Worm (Caenorhabditis elegans) whole organism, early embryonic: ENCODE measurements around the gene sra-6.
A peak's percentile ranks its signal among the peaks of the same experiment; 100 is the strongest.

Experiments
- B0310.2 ChIP-seq: sonication (generic microtip); optimal IDR thresholded peaks from 2 replicates; lab custom pipeline; 2016; ENCODE audit warnings: mild to moderate bottlenecking, missing genetic modification characterization, missing compliant biosample characterization
- F13C5.2 ChIP-seq: sonication (generic microtip); optimal IDR thresholded peaks from 2 replicates; lab custom pipeline; 2017; ENCODE audit warnings: mild to moderate bottlenecking, missing genetic modification characterization, inconsistent platforms, missing compliant biosample characterization
- aly-1 ChIP-seq: sonication (generic microtip); optimal IDR thresholded peaks from 2 replicates; lab custom pipeline; 2016; ENCODE audit warnings: missing genetic modification characterization, missing compliant biosample characterization
- ama-1 ChIP-seq: fragments of 150-350 bp; optimal IDR thresholded peaks from 2 replicates; lab custom pipeline; 2014
- ceh-13 ChIP-seq: fragments of 200-800 bp; sonication (Bioruptor generic); optimal IDR thresholded peaks from 2 replicates; lab custom pipeline; 2018; ENCODE audit warnings: mild to moderate bottlenecking, missing genetic modification characterization, missing compliant biosample characterization
- ceh-36 ChIP-seq: sonication (generic microtip); optimal IDR thresholded peaks from 2 replicates; lab custom pipeline; 2016; ENCODE audit warnings: missing genetic modification characterization, inconsistent platforms, missing compliant biosample characterization
- ets-7 ChIP-seq: sonication (generic microtip); optimal IDR thresholded peaks from 2 replicates; lab custom pipeline; 2016; ENCODE audit warnings: missing genotype, missing genetic modification characterization, missing compliant biosample characterization
- flt-1 ChIP-seq: fragments of 200-800 bp; sonication (Bioruptor generic); IDR thresholded peaks from 2 replicates; pipeline ENCODE4 v1.3.6; 2022; ENCODE audit warnings: missing genetic modification characterization, missing compliant biosample characterization
- hmbx-1 ChIP-seq: sonication (generic microtip); optimal IDR thresholded peaks from 2 replicates; lab custom pipeline; 2016; ENCODE audit warnings: mild to moderate bottlenecking, missing genetic modification characterization, missing compliant biosample characterization
- hmg-4 ChIP-seq: fragments of 200-800 bp; sonication (Bioruptor generic); optimal IDR thresholded peaks from 2 replicates; lab custom pipeline; 2018; ENCODE audit warnings: mild to moderate bottlenecking, missing genetic modification characterization, missing compliant biosample characterization
- hnd-1 ChIP-seq: sonication (generic microtip); optimal IDR thresholded peaks from 2 replicates; lab custom pipeline; 2016; ENCODE audit warnings: missing genetic modification characterization, missing compliant biosample characterization
- pes-1 ChIP-seq: fragments of 200-800 bp; sonication (Bioruptor generic); IDR thresholded peaks from 2 replicates; pipeline ENCODE4 v1.3.6; 2022; ENCODE audit warnings: missing genetic modification reagents, missing genetic modification characterization, missing compliant biosample characterization
- scrt-1 ChIP-seq: fragments of 200-800 bp; sonication (Bioruptor generic); IDR thresholded peaks from 2 replicates; pipeline ENCODE4 v1.3.6; 2022; ENCODE audit warnings: missing genetic modification characterization, missing compliant biosample characterization
- sea-1 ChIP-seq: fragments of 200-800 bp; sonication (Bioruptor generic); conservative IDR thresholded peaks from 2 replicates; pipeline ENCODE4 v1.3.6; 2022; ENCODE audit warnings: missing genetic modification characterization, missing compliant biosample characterization
- tbx-11 ChIP-seq: fragments of 200-800 bp; sonication (Bioruptor generic); IDR thresholded peaks from 2 replicates; pipeline ENCODE4 v1.3.6; 2022; ENCODE audit warnings: missing genetic modification characterization, missing compliant biosample characterization
- tbx-37 ChIP-seq: fragments of 200-800 bp; sonication (Bioruptor generic); conservative IDR thresholded peaks from 2 replicates; pipeline ENCODE4 v1.3.6; 2022; ENCODE audit warnings: missing genetic modification reagents, missing genetic modification characterization, missing compliant biosample characterization
- tra-4 ChIP-seq: sonication (generic microtip); optimal IDR thresholded peaks from 2 replicates; lab custom pipeline; 2017; ENCODE audit warnings: missing genetic modification characterization, missing compliant biosample characterization

The sra-6 gene

ce11 chrII:9566045-9566444 is 15.4 kb upstream of the sra-6 start:
- peak; percentile 70 for TF ChIP-seq hmbx-1 (tag; lab: Kevin White, UChicago)
- peak; percentile 95 for TF ChIP-seq aly-1 (tag; lab: Kevin White, UChicago)
- peak; percentile 91 for TF ChIP-seq B0310.2
- peak; percentile 90 for TF ChIP-seq ceh-13 (GFP tag; lab: Kevin White, UChicago)
- TF ChIP-seq ama-1 (lab: Kevin White, UChicago): no peak
- peak; percentile 94 for TF ChIP-seq ceh-36
- peak; percentile 92 for TF ChIP-seq sea-1 (GFP tag; lab: Robert Waterston, UW)
- peak; percentile 92 for TF ChIP-seq tbx-37 (GFP tag; lab: Robert Waterston, UW)
- TF ChIP-seq hmg-4 (GFP tag; lab: Kevin White, UChicago): peak; percentile 86
- peak; percentile 95 for TF ChIP-seq F13C5.2 (tag; lab: Kevin White, UChicago)
- TF ChIP-seq tra-4 (tag; lab: Kevin White, UChicago): peak; percentile 55
- peak; percentile 95 for TF ChIP-seq flt-1 (GFP tag; lab: Robert Waterston, UW)
- peak; percentile 84 for TF ChIP-seq ets-7 (tag; lab: Kevin White, UChicago)
- peak; percentile 95 for TF ChIP-seq tbx-11 (GFP tag; lab: Robert Waterston, UW)
- peak; percentile 93 for TF ChIP-seq scrt-1 (GFP tag; lab: Robert Waterston, UW)
- TF ChIP-seq pes-1 (GFP tag; lab: Robert Waterston, UW): peak; percentile 95
- TF ChIP-seq hnd-1: peak; percentile 79

- no peak for TF ChIP-seq tbx-37 (GFP tag; lab: Robert Waterston, UW)
- no peak for TF ChIP-seq ceh-13 (GFP tag; lab: Kevin White, UChicago)
- TF ChIP-seq flt-1 (GFP tag; lab: Robert Waterston, UW): no peak
- TF ChIP-seq aly-1 (tag; lab: Kevin White, UChicago): no peak
- no peak for TF ChIP-seq hnd-1
- TF ChIP-seq hmbx-1 (tag; lab: Kevin White, UChicago): no peak
- TF ChIP-seq ama-1 (lab: Kevin White, UChicago): no peak
- no peak for TF ChIP-seq hmg-4 (GFP tag; lab: Kevin White, UChicago)
These were observed 10.3 kb upstream of the sra-6 start for ce11 chrII:9560895-9561294.

- TF ChIP-seq sea-1 (GFP tag; lab: Robert Waterston, UW): no peak
- no peak for TF ChIP-seq ets-7 (tag; lab: Kevin White, UChicago)
- no peak for TF ChIP-seq scrt-1 (GFP tag; lab: Robert Waterston, UW)
- no peak for TF ChIP-seq hmg-4 (GFP tag; lab: Kevin White, UChicago)
- no peak for TF ChIP-seq hmbx-1 (tag; lab: Kevin White, UChicago)
- no peak for TF ChIP-seq B0310.2
- TF ChIP-seq aly-1 (tag; lab: Kevin White, UChicago): no peak
- TF ChIP-seq pes-1 (GFP tag; lab: Robert Waterston, UW): no peak
- no peak for TF ChIP-seq tbx-11 (GFP tag; lab: Robert Waterston, UW)
- no peak for TF ChIP-seq flt-1 (GFP tag; lab: Robert Waterston, UW)
- no peak for TF ChIP-seq tra-4 (tag; lab: Kevin White, UChicago)
- no peak for TF ChIP-seq F13C5.2 (tag; lab: Kevin White, UChicago)
- no peak for TF ChIP-seq tbx-37 (GFP tag; lab: Robert Waterston, UW)
- no peak for TF ChIP-seq ama-1 (lab: Kevin White, UChicago)
- no peak for TF ChIP-seq ceh-13 (GFP tag; lab: Kevin White, UChicago)
- no peak for TF ChIP-seq hnd-1
- no peak for TF ChIP-seq ceh-36
These were observed 9.3 kb upstream of the sra-6 start, which contains the start of gene F35H8.4 for ce11 chrII:9559929-9560328. TSS of gene F35H8.4 (minus strand) at chrII:9560029.

- TF ChIP-seq F13C5.2 (tag; lab: Kevin White, UChicago): no peak
- TF ChIP-seq flt-1 (GFP tag; lab: Robert Waterston, UW): no peak
- no peak for TF ChIP-seq ama-1 (lab: Kevin White, UChicago)
- TF ChIP-seq tra-4 (tag; lab: Kevin White, UChicago): no peak
- TF ChIP-seq pes-1 (GFP tag; lab: Robert Waterston, UW): no peak
- TF ChIP-seq aly-1 (tag; lab: Kevin White, UChicago): no peak
- TF ChIP-seq tbx-11 (GFP tag; lab: Robert Waterston, UW): no peak
- TF ChIP-seq B0310.2: no peak
These were observed 8.3 kb upstream of the sra-6 start for ce11 chrII:9558906-9559305.

- peak; percentile 8 for TF ChIP-seq F13C5.2 (tag; lab: Kevin White, UChicago)
- TF ChIP-seq ceh-13 (GFP tag; lab: Kevin White, UChicago): no peak
- TF ChIP-seq tra-4 (tag; lab: Kevin White, UChicago): no peak
- TF ChIP-seq hnd-1: no peak
These were observed 7.0 kb upstream of the sra-6 start, which contains the start of gene zfp-2 for ce11 chrII:9557437-9558150. TSS of gene zfp-2 (plus strand) at chrII:9557650.

ce11 chrII:9556582-9556981 is 6.0 kb upstream of the sra-6 start:
- TF ChIP-seq tra-4 (tag; lab: Kevin White, UChicago): no peak

- TF ChIP-seq aly-1 (tag; lab: Kevin White, UChicago): no peak
- TF ChIP-seq scrt-1 (GFP tag; lab: Robert Waterston, UW): no peak
- TF ChIP-seq tra-4 (tag; lab: Kevin White, UChicago): no peak
- TF ChIP-seq ama-1 (lab: Kevin White, UChicago): no peak
- no peak for TF ChIP-seq ets-7 (tag; lab: Kevin White, UChicago)
- TF ChIP-seq F13C5.2 (tag; lab: Kevin White, UChicago): no peak
- no peak for TF ChIP-seq B0310.2
- no peak for TF ChIP-seq hmbx-1 (tag; lab: Kevin White, UChicago)
- no peak for TF ChIP-seq sea-1 (GFP tag; lab: Robert Waterston, UW)
- no peak for TF ChIP-seq pes-1 (GFP tag; lab: Robert Waterston, UW)
- TF ChIP-seq tbx-11 (GFP tag; lab: Robert Waterston, UW): no peak
These were observed 4.4 kb upstream of the sra-6 start, which contains the start of gene F35H8.2 for ce11 chrII:9554925-9555553. TSS of gene F35H8.2 (plus strand) at chrII:9555503.
